Worm (Caenorhabditis elegans) whole organism, midembryonic: ENCODE data around the gene ZK686.2.

ENCODE experiments used
- T22C8.4 ChIP-seq: fragments of 200-800 bp; sonication (Bioruptor generic); IDR thresholded peaks from 2 replicates; pipeline ENCODE4 v1.3.6; 2022; ENCODE audit warnings: missing genetic modification characterization, missing compliant biosample characterization
- cog-1 ChIP-seq: sonication (generic microtip); optimal IDR thresholded peaks from 2 replicates; lab custom pipeline; 2016; ENCODE audit warnings: missing genetic modification characterization, missing compliant biosample characterization
- flt-1 ChIP-seq: fragments of 200-800 bp; sonication (Bioruptor generic); IDR thresholded peaks from 2 replicates; pipeline ENCODE4 v1.3.6; 2022; ENCODE audit warnings: missing genetic modification characterization, missing compliant biosample characterization
- klf-2 ChIP-seq: fragments of 200-800 bp; sonication (Bioruptor generic); conservative IDR thresholded peaks from 2 replicates; pipeline ENCODE4 v1.3.6; 2022; ENCODE audit warnings: missing genetic modification reagents, missing genetic modification characterization, missing compliant biosample characterization
- med-1 ChIP-seq: sonication (generic microtip); optimal IDR thresholded peaks from 2 replicates; lab custom pipeline; 2017; ENCODE audit warnings: missing genetic modification characterization, mild to moderate bottlenecking, missing compliant biosample characterization, antibody characterized with exemption, missing genetic modification reagents; ENCODE audit not compliant: insufficient read depth
- ref-1 ChIP-seq: fragments of 200-800 bp; sonication (Bioruptor generic); conservative IDR thresholded peaks from 2 replicates; pipeline ENCODE4 v1.3.6; 2022; ENCODE audit warnings: missing genetic modification reagents, missing genetic modification characterization, missing compliant biosample characterization
- tab-1 ChIP-seq: fragments of 200-800 bp; sonication (Bioruptor generic); IDR thresholded peaks from 2 replicates; pipeline ENCODE4 v1.3.6; 2022; ENCODE audit warnings: missing genetic modification characterization, missing compliant biosample characterization
- ztf-23 ChIP-seq: fragments of 200-800 bp; sonication (Bioruptor generic); IDR thresholded peaks from 2 replicates; pipeline ENCODE4 v1.3.6; 2022; ENCODE audit warnings: missing genetic modification reagents, missing genetic modification characterization, missing compliant biosample characterization
- ztf-29 ChIP-seq: fragments of 200-800 bp; sonication (Bioruptor generic); IDR thresholded peaks from 2 replicates; pipeline ENCODE4 v1.3.6; 2022; ENCODE audit warnings: missing genetic modification reagents, missing genetic modification characterization, missing compliant biosample characterization

The ZK686.2 gene

ce11 chrIII:7772901-7773300 lies 7.0 kb upstream of the ZK686.2 start, which contains the start of the genes ZK686.6 and ZK686.1:
Gene ZK686.6 (minus strand): TSS chrIII:7773001.
Gene ZK686.1 (plus strand): TSS chrIII:7773134.
- TF ChIP-seq flt-1 (GFP tag; lab: Robert Waterston, UW), result no peak
- no peak for TF ChIP-seq klf-2 (GFP tag; lab: Robert Waterston, UW)
- TF ChIP-seq ztf-23 (GFP tag; lab: Robert Waterston, UW), result no peak
- TF ChIP-seq ztf-29 (GFP tag; lab: Robert Waterston, UW), result no peak
- no peak for TF ChIP-seq med-1 (GFP tag; lab: Kevin White, UChicago)
- no peak for TF ChIP-seq tab-1 (GFP tag; lab: Robert Waterston, UW)

- TF ChIP-seq ztf-29 (GFP tag; lab: Robert Waterston, UW) (no peak), med-1 (GFP tag; lab: Kevin White, UChicago) (no peak), cog-1 (no peak), flt-1 (GFP tag; lab: Robert Waterston, UW) (0 out of 2 replicates have a peak, but pooled peaks have one; percentile 9), ztf-23 (GFP tag; lab: Robert Waterston, UW) (no peak), tab-1 (GFP tag; lab: Robert Waterston, UW) (no peak), klf-2 (GFP tag; lab: Robert Waterston, UW) (no peak)
Observed at ce11 chrIII:7769965-7770364, 4.1 kb upstream of the ZK686.2 start, which contains the start of gene snu-23. Gene snu-23 (minus strand): TSS chrIII:7770120.

- TF ChIP-seq ref-1 (GFP tag; lab: Robert Waterston, UW) (no peak), ztf-23 (GFP tag; lab: Robert Waterston, UW) (no peak), ztf-29 (GFP tag; lab: Robert Waterston, UW) (no peak), klf-2 (GFP tag; lab: Robert Waterston, UW) (no peak)
Observed at ce11 chrIII:7768963-7769362, 3.1 kb upstream of the ZK686.2 start, which contains the start of gene ZK686.3. Gene ZK686.3 (minus strand): TSS chrIII:7769063.

- TF ChIP-seq ztf-29 (GFP tag; lab: Robert Waterston, UW), result no peak
- no peak for TF ChIP-seq cog-1
- TF ChIP-seq T22C8.4 (GFP tag; lab: Robert Waterston, UW), result no peak
- no peak for TF ChIP-seq ref-1 (GFP tag; lab: Robert Waterston, UW)
- TF ChIP-seq ztf-23 (GFP tag; lab: Robert Waterston, UW), result no peak
- no peak for TF ChIP-seq tab-1 (GFP tag; lab: Robert Waterston, UW)
- no peak for TF ChIP-seq flt-1 (GFP tag; lab: Robert Waterston, UW)
- TF ChIP-seq klf-2 (GFP tag; lab: Robert Waterston, UW), result no peak
- no peak for TF ChIP-seq med-1 (GFP tag; lab: Kevin White, UChicago)
Observed at ce11 chrIII:7767415-7767814, 1.6 kb upstream of the ZK686.2 start, which contains the start of gene ZK686.5. Gene ZK686.5 (minus strand): TSS chrIII:7767515.

ce11 chrIII:7763503-7763902 lies 2.3 kb downstream of the ZK686.2 start, which contains the start of gene mtx-2:
Gene mtx-2 (minus strand): TSS chrIII:7763603.
- TF ChIP-seq med-1 (GFP tag; lab: Kevin White, UChicago) (no peak), ztf-29 (GFP tag; lab: Robert Waterston, UW) (no peak), ref-1 (GFP tag; lab: Robert Waterston, UW) (no peak), ztf-23 (GFP tag; lab: Robert Waterston, UW) (no peak), cog-1 (no peak), flt-1 (GFP tag; lab: Robert Waterston, UW) (no peak), klf-2 (GFP tag; lab: Robert Waterston, UW) (no peak), tab-1 (GFP tag; lab: Robert Waterston, UW) (no peak), T22C8.4 (GFP tag; lab: Robert Waterston, UW) (no peak)

ce11 chrIII:7762250-7762649 lies 3.6 kb downstream of the ZK686.2 start:
- TF ChIP-seq flt-1 (GFP tag; lab: Robert Waterston, UW), result no peak
- no peak for TF ChIP-seq ref-1 (GFP tag; lab: Robert Waterston, UW)
- no peak for TF ChIP-seq tab-1 (GFP tag; lab: Robert Waterston, UW)
- TF ChIP-seq ztf-23 (GFP tag; lab: Robert Waterston, UW), result no peak
- TF ChIP-seq klf-2 (GFP tag; lab: Robert Waterston, UW), result no peak
- no peak for TF ChIP-seq cog-1
- TF ChIP-seq T22C8.4 (GFP tag; lab: Robert Waterston, UW), result no peak
- no peak for TF ChIP-seq med-1 (GFP tag; lab: Kevin White, UChicago)
- no peak for TF ChIP-seq ztf-29 (GFP tag; lab: Robert Waterston, UW)

- no peak for TF ChIP-seq med-1 (GFP tag; lab: Kevin White, UChicago)
- TF ChIP-seq cog-1, result no peak
- TF ChIP-seq ztf-29 (GFP tag; lab: Robert Waterston, UW), result no peak
- no peak for TF ChIP-seq klf-2 (GFP tag; lab: Robert Waterston, UW)
- TF ChIP-seq tab-1 (GFP tag; lab: Robert Waterston, UW), result no peak
- no peak for TF ChIP-seq T22C8.4 (GFP tag; lab: Robert Waterston, UW)
- no peak for TF ChIP-seq flt-1 (GFP tag; lab: Robert Waterston, UW)
Observed at ce11 chrIII:7758562-7758961, 7.3 kb downstream of the ZK686.2 start, which contains the start of gene pcp-1. Gene pcp-1 (plus strand): TSS chrIII:7758903.

ce11 chrIII:7754348-7754747 lies 11.5 kb downstream of the ZK686.2 start, which contains the start of gene cdh-3:
Gene cdh-3 (minus strand): TSS chrIII:7754448.
- no peak for TF ChIP-seq T22C8.4 (GFP tag; lab: Robert Waterston, UW)
- TF ChIP-seq ref-1 (GFP tag; lab: Robert Waterston, UW), result no peak
- no peak for TF ChIP-seq tab-1 (GFP tag; lab: Robert Waterston, UW)
- TF ChIP-seq cog-1, result no peak
- no peak for TF ChIP-seq klf-2 (GFP tag; lab: Robert Waterston, UW)
- TF ChIP-seq ztf-23 (GFP tag; lab: Robert Waterston, UW), result no peak
- no peak for TF ChIP-seq ztf-29 (GFP tag; lab: Robert Waterston, UW)
- TF ChIP-seq med-1 (GFP tag; lab: Kevin White, UChicago), result no peak
- no peak for TF ChIP-seq flt-1 (GFP tag; lab: Robert Waterston, UW)

ce11 chrIII:7743183-7743582 lies 22.7 kb downstream of the ZK686.2 start:
- TF ChIP-seq med-1 (GFP tag; lab: Kevin White, UChicago) (no peak), ref-1 (GFP tag; lab: Robert Waterston, UW) (no peak), flt-1 (GFP tag; lab: Robert Waterston, UW) (no peak), ztf-29 (GFP tag; lab: Robert Waterston, UW) (no peak), cog-1 (no peak), ztf-23 (GFP tag; lab: Robert Waterston, UW) (no peak), T22C8.4 (GFP tag; lab: Robert Waterston, UW) (no peak), tab-1 (GFP tag; lab: Robert Waterston, UW) (no peak), klf-2 (GFP tag; lab: Robert Waterston, UW) (no peak)
